Worm (Caenorhabditis elegans): ENCODE measurements around the gene gst-16.

The gst-16 gene

ce11 chrII:13596505-13596977, 27.7 kb downstream of the gst-16 start, which contains the start of the genes fbxc-23 and csc-1 (continued):
- no peak for TF ChIP-seq ceh-27 (GFP tag; optimal IDR thresholded peaks at IDR 0.05)
- no peak for TF ChIP-seq B0035.1 (tag; optimal IDR thresholded peaks at IDR 0.05)
- no peak for TF ChIP-seq nhr-27 (tag; optimal IDR thresholded peaks at IDR 0.05)
- no peak for TF ChIP-seq T26A5.8 (tag; optimal IDR thresholded peaks at IDR 0.05)
- TF ChIP-seq sea-2 (GFP tag; IDR thresholded peaks at IDR 0.05): no peak
- no peak for TF ChIP-seq ceh-40 (GFP tag; IDR thresholded peaks at IDR 0.05)
- TF ChIP-seq tbx-9 (tag; optimal IDR thresholded peaks at IDR 0.05; ENCODE audit: borderline replicate concordance): no peak
- no peak for TF ChIP-seq ama-1 (optimal IDR thresholded peaks at IDR 0.05)
- no peak for TF ChIP-seq ama-1 (GFP tag; optimal IDR thresholded peaks at IDR 0.05)
- TF ChIP-seq dox-1 (GFP tag; IDR thresholded peaks at IDR 0.05): peak; percentile 67
- TF ChIP-seq ztf-22 (GFP tag; optimal IDR thresholded peaks at IDR 0.05): no peak
- TF ChIP-seq snpc-1.1 (tag; optimal IDR thresholded peaks at IDR 0.05; ENCODE audit: insufficient read depth): peak; percentile 65
- no peak for TF ChIP-seq cebp-1 (GFP tag; IDR thresholded peaks at IDR 0.05)
- TF ChIP-seq cebp-1 (tag; optimal IDR thresholded peaks at IDR 0.05): peak; percentile 34
- TF ChIP-seq hlh-12 (tag; optimal IDR thresholded peaks at IDR 0.05): no peak
- no peak for TF ChIP-seq F55B11.4 (tag; optimal IDR thresholded peaks at IDR 0.05; ENCODE audit: borderline replicate concordance, insufficient read depth)
- TF ChIP-seq attf-5 (GFP tag; optimal IDR thresholded peaks at IDR 0.05): no peak
- TF ChIP-seq ets-4 (GFP tag; optimal IDR thresholded peaks at IDR 0.05): no peak
- TF ChIP-seq F57A8.1 (GFP tag; optimal IDR thresholded peaks at IDR 0.05): no peak
- TF ChIP-seq atf-7 (tag; optimal IDR thresholded peaks at IDR 0.05): no peak
- TF ChIP-seq let-526 (GFP tag; IDR thresholded peaks at IDR 0.05): no peak
- TF ChIP-seq F39B2.1 (GFP tag; IDR thresholded peaks at IDR 0.05): no peak
- peak; percentile 96 for TF ChIP-seq efl-1 (GFP tag; optimal IDR thresholded peaks at IDR 0.05)
- TF ChIP-seq rcor-1 (GFP tag; IDR thresholded peaks at IDR 0.05): peak; percentile 61; the same call in 1 of the 2 replicates
- TF ChIP-seq Y79H2A.3 (GFP tag; conservative IDR thresholded peaks at IDR 0.05): no peak
- TF ChIP-seq lsy-27 (tag; optimal IDR thresholded peaks at IDR 0.05; ENCODE audit: borderline replicate concordance, insufficient read depth): no peak
- peak; percentile 92 for TF ChIP-seq xnd-1 (tag; optimal IDR thresholded peaks at IDR 0.05)
- TF ChIP-seq attf-6 (GFP tag; IDR thresholded peaks at IDR 0.05): no peak
- no peak for TF ChIP-seq nfya-1 (tag; optimal IDR thresholded peaks at IDR 0.05; ENCODE audit: borderline replicate concordance, insufficient read depth)
- TF ChIP-seq F23B12.7 (tag; optimal IDR thresholded peaks at IDR 0.05; ENCODE audit: insufficient read depth): no peak
- TF ChIP-seq ccch-3 (GFP tag; optimal IDR thresholded peaks at IDR 0.05): no peak
- no peak for TF ChIP-seq fkh-3 (tag; optimal IDR thresholded peaks at IDR 0.05)
- TF ChIP-seq ekl-4 (GFP tag; IDR thresholded peaks at IDR 0.05): no peak
- TF ChIP-seq F52B5.7 (tag; optimal IDR thresholded peaks at IDR 0.05): no peak
- TF ChIP-seq bed-1 (GFP tag; IDR thresholded peaks at IDR 0.05): no peak
- no peak for TF ChIP-seq ztf-28 (GFP tag; IDR thresholded peaks at IDR 0.05)
- no peak for TF ChIP-seq ztf-6 (GFP tag; IDR thresholded peaks at IDR 0.05)
- no peak for TF ChIP-seq ceh-58 (GFP tag; IDR thresholded peaks at IDR 0.05)
- TF ChIP-seq madf-3 (GFP tag; IDR thresholded peaks at IDR 0.05): no peak
- no peak for TF ChIP-seq sdz-38 (tag; optimal IDR thresholded peaks at IDR 0.05)
- peak; percentile 100 for TF ChIP-seq madf-6 (GFP tag; IDR thresholded peaks at IDR 0.05)
- TF ChIP-seq pbrm-1 (GFP tag; IDR thresholded peaks at IDR 0.05): 0 out of 2 replicates have a peak, but pooled peaks have one; percentile 10
- no peak for TF ChIP-seq T07F8.4 (tag; optimal IDR thresholded peaks at IDR 0.05)
- no peak for TF ChIP-seq let-607 (tag; optimal IDR thresholded peaks at IDR 0.05)
- no peak for TF ChIP-seq aptf-2 (GFP tag; conservative IDR thresholded peaks at IDR 0.05)
- TF ChIP-seq zim-3 (tag; optimal IDR thresholded peaks at IDR 0.05): no peak
- no peak for TF ChIP-seq chd-7 (tag; optimal IDR thresholded peaks at IDR 0.05)
- no peak for TF ChIP-seq ztf-18 (tag; optimal IDR thresholded peaks at IDR 0.05)
- TF ChIP-seq K11D2.4 (GFP tag; IDR thresholded peaks at IDR 0.05): no peak
